Fruit fly (Drosophila melanogaster) whole organism, adult: ENCODE measurements around the gene Syx17.

ENCODE experiments used
- CG5204 ChIP-seq: fragments of 200-800 bp; sonication (Bioruptor generic); optimal IDR thresholded peaks from 2 replicates; lab custom pipeline; 2016; ENCODE audit warnings: missing biosample characterization, missing genetic modification characterization
- Crg-1 ChIP-seq: fragments of 200-800 bp; sonication (Bioruptor generic); optimal IDR thresholded peaks from 2 replicates; lab custom pipeline; 2016; ENCODE audit warnings: missing biosample characterization, missing genetic modification characterization
- cic ChIP-seq: fragments of 200-800 bp; sonication (Bioruptor generic); optimal IDR thresholded peaks from 2 replicates; lab custom pipeline; 2017; ENCODE audit warnings: missing biosample characterization, mild to moderate bottlenecking, missing genetic modification characterization, moderate library complexity
- kay ChIP-seq: fragments of 200-800 bp; sonication (Bioruptor generic); peaks from one replicate; lab custom pipeline; 2016; ENCODE audit warnings: missing biosample characterization, missing genetic modification characterization, borderline replicate concordance
- tj ChIP-seq: fragments of 200-800 bp; sonication (Bioruptor generic); optimal IDR thresholded peaks from 3 replicates; lab custom pipeline; 2017; ENCODE audit warnings: missing biosample characterization, mild to moderate bottlenecking, missing genetic modification characterization, moderate library complexity

DNA sequence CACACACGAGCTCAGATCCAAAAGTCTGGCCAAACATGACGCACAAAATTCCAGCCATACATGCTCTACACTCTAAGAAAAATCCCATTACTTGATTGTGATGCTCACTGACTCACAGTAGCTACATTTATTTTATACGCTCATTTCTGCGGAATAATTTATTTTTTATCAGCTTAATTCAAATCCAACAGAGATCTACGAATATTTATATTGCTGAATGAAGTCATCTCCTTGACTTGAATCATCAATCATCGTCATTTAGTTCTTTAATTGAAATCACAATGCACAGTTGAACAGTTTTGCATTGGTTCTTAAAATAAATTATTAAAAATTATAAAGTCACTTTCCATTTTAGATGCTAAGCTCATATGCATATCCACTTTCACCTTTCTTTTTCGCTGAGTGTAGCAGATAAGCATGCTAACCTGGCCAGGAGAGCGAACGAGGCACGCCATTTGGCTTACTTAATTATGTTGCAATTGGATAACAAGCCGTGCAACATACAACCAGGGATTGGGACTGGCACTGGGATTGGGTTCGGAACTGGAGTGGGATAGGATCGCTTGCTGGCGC lies 7.7 kb upstream of the Syx17 start:
- no peak for TF ChIP-seq kay
- TF ChIP-seq cic (GFP tag; lab: Kevin White, UChicago): no peak
- no peak for TF ChIP-seq CG5204 (GFP tag; lab: Kevin White, UChicago)
- no peak for TF ChIP-seq Crg-1
- no peak for TF ChIP-seq tj (GFP tag; lab: Kevin White, UChicago)
